Fruit fly (Drosophila melanogaster) whole organism, wandering third instar larva: ENCODE results near the gene MED10.

Experiments
- Abd-B ChIP-seq: fragments of >200 bp; optimal IDR thresholded peaks from 2 replicates; lab custom pipeline; 2017; ENCODE audit warnings: missing biosample characterization, missing genetic modification characterization
- CG32264 ChIP-seq: fragments of 200-800 bp; sonication (Bioruptor generic); optimal IDR thresholded peaks from 2 replicates; lab custom pipeline; 2016; ENCODE audit warnings: missing biosample characterization, missing genetic modification characterization
- CG9705 ChIP-seq: fragments of 200-800 bp; sonication (Bioruptor generic); optimal IDR thresholded peaks from 2 replicates; lab custom pipeline; 2018; ENCODE audit warnings: missing biosample characterization, mild to moderate bottlenecking, missing genetic modification characterization
- CrebA ChIP-seq: fragments of 200-800 bp; sonication (Bioruptor generic); optimal IDR thresholded peaks from 2 replicates; lab custom pipeline; 2016; ENCODE audit warnings: missing biosample characterization, mild to moderate bottlenecking, missing genetic modification characterization, borderline replicate concordance
- Dfd ChIP-seq: fragments of >200 bp; optimal IDR thresholded peaks from 2 replicates; lab custom pipeline; 2017; ENCODE audit warnings: missing biosample characterization, missing genetic modification characterization
- Dif ChIP-seq: fragments of 200-275, 200-300 bp; sonication (Bioruptor generic); optimal IDR thresholded peaks from 2 replicates; lab custom pipeline; 2018; ENCODE audit warnings: missing biosample characterization, missing genetic modification characterization; ENCODE audit not compliant: partially characterized antibody
- GATAd ChIP-seq: sonication (Bioruptor generic); optimal IDR thresholded peaks from 2 replicates; lab custom pipeline; 2016; ENCODE audit warnings: missing biosample characterization, missing genetic modification characterization
- HLH106 ChIP-seq: fragments of 200-800 bp; optimal IDR thresholded peaks from 3 replicates; lab custom pipeline; 2019; ENCODE audit warnings: missing biosample characterization, mild to moderate bottlenecking, missing genetic modification characterization, moderate library complexity
- Hnf4 ChIP-seq: fragments of 200-800 bp; sonication (Bioruptor generic); optimal IDR thresholded peaks from 2 replicates; lab custom pipeline; 2016; ENCODE audit warnings: missing biosample characterization, mild to moderate bottlenecking, missing genetic modification characterization
- Hr78 ChIP-seq: fragments of >200 bp; optimal IDR thresholded peaks from 2 replicates; lab custom pipeline; 2017; ENCODE audit warnings: missing biosample characterization, missing genetic modification characterization
- Hr83 ChIP-seq: fragments of 200-300 bp; sonication (Bioruptor generic); optimal IDR thresholded peaks from 2 replicates; lab custom pipeline; 2016; ENCODE audit warnings: missing biosample characterization, mild to moderate bottlenecking, missing genetic modification characterization, moderate library complexity; ENCODE audit not compliant: poor library complexity, severe bottlenecking
- Jra ChIP-seq: sonication (Bioruptor generic); optimal IDR thresholded peaks from 2 replicates; lab custom pipeline; 2016; ENCODE audit warnings: missing biosample characterization, missing genetic modification characterization
- Mio ChIP-seq: sonication (Bioruptor generic); optimal IDR thresholded peaks from 2 replicates; lab custom pipeline; 2016; ENCODE audit warnings: missing biosample characterization, missing genetic modification characterization
- Myc ChIP-seq: fragments of >200 bp; optimal IDR thresholded peaks from 2 replicates; lab custom pipeline; 2017
- N ChIP-seq: fragments of >200 bp; optimal IDR thresholded peaks from 2 replicates; lab custom pipeline; 2018; ENCODE audit warnings: missing biosample characterization, missing external identifiers, missing genetic modification characterization
- OdsH ChIP-seq: fragments of 200-800 bp; sonication (Bioruptor generic); optimal IDR thresholded peaks from 2 replicates; lab custom pipeline; 2016; ENCODE audit warnings: missing biosample characterization, mild to moderate bottlenecking, missing genetic modification characterization
- Rel ChIP-seq, 2 experiments: fragments of 200-800 bp; sonication (Bioruptor generic) in 1 of 2; optimal IDR thresholded peaks; 2 replicates in 1 of 2; 3 replicates in 1 of 2; lab custom pipeline; 2016 to 2019; ENCODE audit warnings: mild to moderate bottlenecking in 2 of 2, missing biosample characterization in 2 of 2, missing genetic modification characterization in 2 of 2, moderate library complexity in 1 of 2
- Sp1 ChIP-seq: fragments of 200-800 bp; sonication (Bioruptor generic); optimal IDR thresholded peaks from 3 replicates; lab custom pipeline; 2019; ENCODE audit warnings: missing biosample characterization, mild to moderate bottlenecking, missing genetic modification characterization, moderate library complexity
- Vsx2 ChIP-seq: fragments of 200-300, 225-300 bp; sonication (Bioruptor generic); optimal IDR thresholded peaks from 2 replicates; lab custom pipeline; 2018; ENCODE audit warnings: missing biosample characterization, missing genetic modification characterization; ENCODE audit not compliant: partially characterized antibody
- br ChIP-seq: fragments of 200-800 bp; sonication (Bioruptor generic); optimal IDR thresholded peaks from 2 replicates; lab custom pipeline; 2016; ENCODE audit warnings: missing biosample characterization, missing genetic modification characterization
- brk ChIP-seq: fragments of 200-800 bp; sonication (Bioruptor generic); optimal IDR thresholded peaks from 2 replicates; lab custom pipeline; 2016; ENCODE audit warnings: missing biosample characterization, mild to moderate bottlenecking, missing genetic modification characterization
- dl ChIP-seq, 2 experiments: fragments of 175-275, 200-275 bp in 1 of 2; fragments of 200-275 bp in 1 of 2; sonication (Bioruptor generic); optimal IDR thresholded peaks; lab custom pipeline; 2018; ENCODE audit warnings: mild to moderate bottlenecking in 2 of 2, missing biosample characterization in 2 of 2, missing genetic modification characterization in 2 of 2, moderate library complexity in 2 of 2; ENCODE audit not compliant: partially characterized antibody in 2 of 2, insufficient read depth in 1 of 2
- dmrt93B ChIP-seq: fragments of 200-800 bp; sonication (Bioruptor generic); optimal IDR thresholded peaks from 2 replicates; lab custom pipeline; 2018; ENCODE audit warnings: missing biosample characterization, mild to moderate bottlenecking, missing genetic modification characterization
- dsf ChIP-seq: sonication (Bioruptor generic); optimal IDR thresholded peaks from 2 replicates; lab custom pipeline; 2016; ENCODE audit warnings: missing biosample characterization, missing genetic modification characterization, borderline replicate concordance
- ey ChIP-seq: fragments of 200-800 bp; sonication (Bioruptor generic); optimal IDR thresholded peaks from 2 replicates; lab custom pipeline; 2016; ENCODE audit warnings: missing biosample characterization, missing genetic modification characterization
- foxo ChIP-seq, 2 experiments: fragments of 200-800 bp; sonication (Bioruptor generic); optimal IDR thresholded peaks; 2 replicates in 1 of 2; 3 replicates in 1 of 2; lab custom pipeline; 2016 to 2017; ENCODE audit warnings: missing biosample characterization in 2 of 2, missing genetic modification characterization in 2 of 2
- fru ChIP-seq: fragments of 200-800 bp; sonication (Bioruptor generic); optimal IDR thresholded peaks from 3 replicates; lab custom pipeline; 2016; ENCODE audit warnings: missing biosample characterization, mild to moderate bottlenecking, missing genetic modification characterization
- h ChIP-seq: fragments of 200-800 bp; sonication (Bioruptor generic); optimal IDR thresholded peaks from 3 replicates; lab custom pipeline; 2016; ENCODE audit warnings: missing biosample characterization, mild to moderate bottlenecking, missing genetic modification characterization
- jim ChIP-seq: fragments of 175-275, 200-325 bp; sonication (Bioruptor generic); optimal IDR thresholded peaks from 2 replicates; lab custom pipeline; 2016; ENCODE audit warnings: missing biosample characterization, mild to moderate bottlenecking, missing genetic modification characterization
- lola ChIP-seq: fragments of >200 bp; optimal IDR thresholded peaks from 2 replicates; lab custom pipeline; 2017; ENCODE audit warnings: missing biosample characterization, missing genetic modification characterization
- pan ChIP-seq: fragments of >200 bp; optimal IDR thresholded peaks from 2 replicates; lab custom pipeline; 2017
- psq ChIP-seq: fragments of 200-800 bp; sonication (Bioruptor generic); optimal IDR thresholded peaks from 3 replicates; lab custom pipeline; 2017; ENCODE audit warnings: missing biosample characterization, mild to moderate bottlenecking, missing genetic modification characterization, moderate library complexity
- rgr ChIP-seq: fragments of 200-800 bp; sonication (Bioruptor generic); optimal IDR thresholded peaks from 3 replicates; lab custom pipeline; 2016; ENCODE audit warnings: missing biosample characterization, mild to moderate bottlenecking, missing genetic modification characterization
- sage ChIP-seq: fragments of 200-800 bp; sonication (Bioruptor generic); optimal IDR thresholded peaks from 2 replicates; lab custom pipeline; 2016; ENCODE audit warnings: missing biosample characterization, mild to moderate bottlenecking, missing genetic modification characterization
- sv ChIP-seq: fragments of 200-800 bp; sonication (Bioruptor generic); optimal IDR thresholded peaks from 3 replicates; lab custom pipeline; 2016; ENCODE audit warnings: missing biosample characterization, missing genetic modification characterization
- tai ChIP-seq: sonication (Bioruptor generic); optimal IDR thresholded peaks from 2 replicates; lab custom pipeline; 2016; ENCODE audit warnings: missing biosample characterization, missing genetic modification characterization
- usp ChIP-seq: fragments of >200 bp; optimal IDR thresholded peaks from 2 replicates; lab custom pipeline; 2017; ENCODE audit warnings: missing biosample characterization, missing genetic modification characterization
- woc ChIP-seq: sonication (Bioruptor generic); optimal IDR thresholded peaks from 2 replicates; lab custom pipeline; 2016; ENCODE audit warnings: missing biosample characterization, mild to moderate bottlenecking, missing genetic modification characterization

Gene MED10

DNA sequence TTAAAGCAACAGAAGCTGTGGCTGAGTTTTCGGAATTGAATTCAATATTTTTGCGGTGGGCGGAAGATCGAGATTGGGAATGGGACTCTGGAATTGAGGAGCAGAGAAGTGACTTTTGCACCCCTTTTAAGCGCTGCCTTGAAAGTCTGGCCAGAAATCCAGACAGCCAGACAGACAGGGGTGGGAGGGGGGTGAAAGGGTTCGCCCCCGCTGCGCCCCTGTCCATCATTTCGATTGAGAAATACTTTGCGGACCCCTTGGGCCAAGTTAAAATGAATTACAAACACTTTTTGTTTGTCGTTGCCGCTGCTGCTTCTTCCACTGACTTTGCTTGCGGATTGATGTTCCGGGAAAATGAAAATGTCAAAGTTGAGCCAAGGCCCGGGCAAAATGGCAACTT lies 48.4 kb upstream of the MED10 start:
- TF ChIP-seq Mio (GFP tag; lab: Kevin White, UChicago) (no peak), lola (no peak), GATAd (GFP tag; lab: Kevin White, UChicago) (no peak)

- peak; percentile 46 for TF ChIP-seq Sp1 (GFP tag; lab: Kevin White, UChicago)
- TF ChIP-seq Hr83 = no peak
- no peak for TF ChIP-seq sage (GFP tag; lab: Kevin White, UChicago)
- TF ChIP-seq dsf (GFP tag; lab: Kevin White, UChicago) = no peak
- TF ChIP-seq Rel (GFP tag; optimal IDR thresholded peaks at IDR 0.05; lab: Kevin White, UChicago) = no peak
- TF ChIP-seq Rel (tag; optimal IDR thresholded peaks at IDR 0.05; lab: Kevin White, UChicago) = no peak
- no peak for TF ChIP-seq usp (GFP tag; lab: Kevin White, UChicago)
- TF ChIP-seq HLH106 (tag; lab: Kevin White, UChicago) = peak; percentile 50
- no peak for TF ChIP-seq GATAd (GFP tag; lab: Kevin White, UChicago)
- no peak for TF ChIP-seq dl (GFP tag; optimal IDR thresholded peaks at IDR 0.05; lab: Kevin White, UChicago; ENCODE audit: insufficient read depth in 1 of 2, partially characterized antibody in 2 of 2)
- TF ChIP-seq Myc (lab: Kevin White, UChicago) = no peak
- no peak for TF ChIP-seq CrebA
- peak; percentile 35 for TF ChIP-seq psq (GFP tag; lab: Kevin White, UChicago)
- TF ChIP-seq pan = no peak
- TF ChIP-seq Hnf4 (GFP tag; lab: Kevin White, UChicago) = no peak
- no peak for TF ChIP-seq Dfd (GFP tag; lab: Kevin White, UChicago)
- no peak for TF ChIP-seq Mio (GFP tag; lab: Kevin White, UChicago)
- TF ChIP-seq ey = no peak
- no peak for TF ChIP-seq lola
- no peak for TF ChIP-seq sv (GFP tag; lab: Kevin White, UChicago)
- no peak for TF ChIP-seq Vsx2 (GFP tag; lab: Kevin White, UChicago)
- no peak for TF ChIP-seq dmrt93B (GFP tag; lab: Kevin White, UChicago)
- TF ChIP-seq CG32264 (GFP tag; lab: Kevin White, UChicago) = no peak
- peak in 1 of 2 experiments; percentile 60 for TF ChIP-seq foxo (GFP tag; optimal IDR thresholded peaks at IDR 0.05; lab: Kevin White, UChicago)
- TF ChIP-seq rgr = no peak
- TF ChIP-seq woc (GFP tag; lab: Kevin White, UChicago) = peak; percentile 62
- no peak for TF ChIP-seq N
- TF ChIP-seq brk (GFP tag; lab: Kevin White, UChicago) = no peak
- no peak for TF ChIP-seq Hr78 (GFP tag; lab: Kevin White, UChicago)
- TF ChIP-seq br (GFP tag; lab: Kevin White, UChicago) = no peak
- no peak for TF ChIP-seq tai (GFP tag; lab: Kevin White, UChicago)
- TF ChIP-seq Dif (GFP tag; lab: Kevin White, UChicago) = no peak
- TF ChIP-seq Jra (GFP tag; lab: Kevin White, UChicago) = no peak
- no peak for TF ChIP-seq fru (GFP tag; lab: Kevin White, UChicago)
- TF ChIP-seq Abd-B (GFP tag; lab: Kevin White, UChicago) = no peak
- no peak for TF ChIP-seq jim (GFP tag; lab: Kevin White, UChicago)
- TF ChIP-seq CG9705 = no peak
- TF ChIP-seq OdsH (GFP tag; lab: Kevin White, UChicago) = no peak
- TF ChIP-seq h (GFP tag; lab: Kevin White, UChicago) = peak; percentile 14
- TF ChIP-seq, all 38 proteins: peak for 6
Measured at dm6 chr3L:16189058-16189924, 42.6 kb upstream of the MED10 start.
